Worm (Caenorhabditis elegans) whole organism, L1 larva: ENCODE measurements around the gene Y51H7C.13.
A peak's percentile ranks its signal among the peaks of the same experiment; 100 is the strongest.

Experiments used
- ceh-82 ChIP-seq, 3 experiments: fragments of 150-350 bp in 1 of 3; sonication (generic microtip) in 2 of 3; optimal IDR thresholded peaks; 2 replicates each; lab custom pipeline; 2014 to 2017; ENCODE audit warnings: missing biosample characterization in 3 of 3, missing genetic modification characterization in 3 of 3
- ceh-88 ChIP-seq: fragments of 200-800 bp; sonication (Bioruptor generic); IDR thresholded peaks from 2 replicates; pipeline ENCODE4 v1.3.6; 2022; ENCODE audit warnings: missing genetic modification characterization, missing compliant biosample characterization
- ceh-90 ChIP-seq: sonication (generic microtip); optimal IDR thresholded peaks from 2 replicates; lab custom pipeline; 2016; ENCODE audit warnings: missing genetic modification characterization, missing compliant biosample characterization
- ces-1 ChIP-seq: fragments of 150-350 bp; optimal IDR thresholded peaks from 2 replicates; lab custom pipeline; 2014; ENCODE audit warnings: missing biosample characterization, missing genetic modification reagents, missing genetic modification characterization
- dsc-1 ChIP-seq: sonication (generic microtip); optimal IDR thresholded peaks from 2 replicates; lab custom pipeline; 2016; ENCODE audit warnings: mild to moderate bottlenecking, missing genetic modification characterization, missing compliant biosample characterization
- efl-1 ChIP-seq, 4 experiments: fragments of 150-350 bp; optimal IDR thresholded peaks in 3 of 4; peaks in 1 of 4; 1 replicate in 1 of 4; 2 replicates in 3 of 4; lab custom pipeline; 2014; ENCODE audit warnings: missing biosample characterization in 2 of 4, missing genetic modification characterization in 2 of 4, missing genetic modification reagents in 2 of 4
- efl-3 ChIP-seq: fragments of 200-800 bp; sonication (Bioruptor generic); optimal IDR thresholded peaks from 2 replicates; lab custom pipeline; 2018; ENCODE audit warnings: mild to moderate bottlenecking, missing genetic modification characterization, missing compliant biosample characterization
- egl-27 ChIP-seq, 2 experiments: fragments of 150-350 bp in 1 of 2; sonication (generic microtip); optimal IDR thresholded peaks; 3 replicates each; lab custom pipeline; 2017 to 2018; ENCODE audit warnings: missing biosample characterization in 2 of 2, missing genetic modification characterization in 2 of 2, missing genetic modification reagents in 2 of 2
- elt-2 ChIP-seq: sonication (generic microtip); optimal IDR thresholded peaks from 2 replicates; lab custom pipeline; 2016; ENCODE audit warnings: missing genetic modification characterization, mild to moderate bottlenecking, inconsistent platforms, missing compliant biosample characterization, missing genetic modification reagents
- elt-3 ChIP-seq, 6 experiments: fragments of 150-350 bp in 1 of 6; sonication (generic microtip); optimal IDR thresholded peaks; 2 replicates each; lab custom pipeline; 2017 to 2018; ENCODE audit warnings: missing biosample characterization in 6 of 6, missing genetic modification characterization in 6 of 6, inconsistent platforms in 1 of 6
- fkh-4 ChIP-seq: sonication (generic microtip); optimal IDR thresholded peaks from 2 replicates; lab custom pipeline; 2016; ENCODE audit warnings: missing compliant biosample characterization, missing genetic modification characterization, borderline replicate concordance
- fkh-8 ChIP-seq: sonication (generic microtip); optimal IDR thresholded peaks from 2 replicates; lab custom pipeline; 2016; ENCODE audit warnings: mild to moderate bottlenecking, missing genetic modification characterization, missing compliant biosample characterization
- grh-1 ChIP-seq: fragments of 200-800 bp; sonication (Bioruptor generic); IDR thresholded peaks from 2 replicates; pipeline ENCODE4 v1.3.6; 2022; ENCODE audit warnings: missing genetic modification reagents, missing genetic modification characterization, missing compliant biosample characterization
- hlh-17 ChIP-seq: fragments of 200-800 bp; sonication (Bioruptor generic); optimal IDR thresholded peaks from 2 replicates; lab custom pipeline; 2018; ENCODE audit warnings: missing genetic modification characterization, mild to moderate bottlenecking, missing compliant biosample characterization, moderate library complexity, borderline replicate concordance
- irx-1 ChIP-seq: sonication (generic microtip); optimal IDR thresholded peaks from 2 replicates; lab custom pipeline; 2016; ENCODE audit warnings: missing genetic modification characterization, missing compliant biosample characterization
- lin-15B ChIP-seq: fragments of 150-350 bp; sonication (generic microtip); optimal IDR thresholded peaks from 3 replicates; lab custom pipeline; 2014; ENCODE audit warnings: missing biosample characterization, missing genetic modification characterization
- mep-1 ChIP-seq: fragments of 150-350 bp; optimal IDR thresholded peaks from 2 replicates; lab custom pipeline; 2014; ENCODE audit warnings: missing biosample characterization, missing genetic modification characterization
- nhr-11 ChIP-seq: fragments of 150-350 bp; optimal IDR thresholded peaks from 2 replicates; lab custom pipeline; 2014; ENCODE audit warnings: missing biosample characterization, missing genetic modification characterization
- nhr-12 ChIP-seq: sonication (generic microtip); optimal IDR thresholded peaks from 2 replicates; lab custom pipeline; 2017; ENCODE audit warnings: missing biosample characterization, missing genetic modification characterization
- nhr-237 ChIP-seq: fragments of 150-350 bp; optimal IDR thresholded peaks from 2 replicates; lab custom pipeline; 2014; ENCODE audit warnings: missing biosample characterization, missing genetic modification characterization
- nhr-28 ChIP-seq: fragments of 150-350 bp; optimal IDR thresholded peaks from 2 replicates; lab custom pipeline; 2014; ENCODE audit warnings: missing biosample characterization, missing genetic modification characterization
- nhr-77 ChIP-seq: fragments of 150-350 bp; optimal IDR thresholded peaks from 2 replicates; lab custom pipeline; 2014; ENCODE audit warnings: missing biosample characterization, missing genetic modification characterization
- nhr-84 ChIP-seq: sonication (generic microtip); optimal IDR thresholded peaks from 2 replicates; lab custom pipeline; 2017; ENCODE audit warnings: missing biosample characterization, missing genetic modification characterization
- nhr-85 ChIP-seq: sonication (generic microtip); peaks from one replicate; lab custom pipeline; 2016; ENCODE audit warnings: missing genetic modification characterization, inconsistent platforms, missing compliant biosample characterization
- pax-3 ChIP-seq: fragments of 200-800 bp; sonication (Bioruptor generic); optimal IDR thresholded peaks from 2 replicates; lab custom pipeline; 2018; ENCODE audit warnings: mild to moderate bottlenecking, missing genetic modification characterization, moderate library complexity, missing compliant biosample characterization
- rnt-1 ChIP-seq: sonication (generic microtip); optimal IDR thresholded peaks from 2 replicates; lab custom pipeline; 2016; ENCODE audit warnings: mild to moderate bottlenecking, missing genetic modification characterization, moderate library complexity, missing compliant biosample characterization
- snpc-4 ChIP-seq: fragments of 150-350 bp; optimal IDR thresholded peaks from 2 replicates; lab custom pipeline; 2014; ENCODE audit warnings: missing biosample characterization, missing genetic modification characterization
- snu-23 ChIP-seq: sonication (generic microtip); optimal IDR thresholded peaks from 2 replicates; lab custom pipeline; 2016; ENCODE audit warnings: missing genetic modification characterization, missing compliant biosample characterization
- unc-62 ChIP-seq: fragments of 150-350 bp; optimal IDR thresholded peaks from 2 replicates; lab custom pipeline; 2014; ENCODE audit warnings: missing biosample characterization, missing genetic modification reagents, missing genetic modification characterization
- unc-86 ChIP-seq: sonication (generic microtip); optimal IDR thresholded peaks from 2 replicates; lab custom pipeline; 2016; ENCODE audit warnings: missing genetic modification characterization, missing compliant biosample characterization
- vab-15 ChIP-seq: sonication (generic microtip); optimal IDR thresholded peaks from 2 replicates; lab custom pipeline; 2017; ENCODE audit warnings: missing genotype, mild to moderate bottlenecking, missing genetic modification characterization, missing compliant biosample characterization
- xbp-1 ChIP-seq: sonication (generic microtip); optimal IDR thresholded peaks from 2 replicates; lab custom pipeline; 2016; ENCODE audit warnings: missing genetic modification characterization, missing compliant biosample characterization
- zip-4 ChIP-seq: fragments of 200-800 bp; sonication (Bioruptor generic); optimal IDR thresholded peaks from 2 replicates; lab custom pipeline; 2018; ENCODE audit warnings: mild to moderate bottlenecking, missing genetic modification characterization, moderate library complexity, missing compliant biosample characterization
- ztf-4 ChIP-seq: fragments of 150-350 bp; optimal IDR thresholded peaks from 2 replicates; lab custom pipeline; 2014; ENCODE audit warnings: missing biosample characterization, missing genetic modification characterization

The Y51H7C.13 gene

ce11 chrII:1478522-1478921 lies 12.2 kb upstream of the Y51H7C.13 start:
- no peak for TF ChIP-seq unc-62 (GFP tag; lab: Kevin White, UChicago)
- TF ChIP-seq nhr-77 (tag; lab: Kevin White, UChicago) = no peak
- no peak for TF ChIP-seq zip-4 (GFP tag; lab: Kevin White, UChicago)
- TF ChIP-seq efl-1 (optimal IDR thresholded peaks at IDR 0.05; lab: Kevin White, UChicago) = no peak
- TF ChIP-seq efl-1 (GFP tag; optimal IDR thresholded peaks at IDR 0.05 in 1 of 2; lab: Kevin White, UChicago) = peak in 1 of 2 experiments; percentile 61
- no peak for TF ChIP-seq efl-3
- no peak for TF ChIP-seq hlh-17 (GFP tag; lab: Kevin White, UChicago)
- no peak for TF ChIP-seq nhr-11 (tag; lab: Kevin White, UChicago)
- TF ChIP-seq irx-1 (tag; lab: Kevin White, UChicago) = no peak
- TF ChIP-seq nhr-85 (tag; lab: Kevin White, UChicago) = no peak
- TF ChIP-seq dsc-1 (tag; lab: Kevin White, UChicago) = peak; percentile 20
- no peak for TF ChIP-seq unc-86 (tag; lab: Kevin White, UChicago)
- TF ChIP-seq ceh-88 = no peak
- TF ChIP-seq vab-15 (tag; lab: Kevin White, UChicago) = no peak
- no peak for TF ChIP-seq xbp-1
- no peak for TF ChIP-seq ces-1 (GFP tag; lab: Kevin White, UChicago)
- no peak for TF ChIP-seq nhr-28
- no peak for TF ChIP-seq mep-1 (tag; lab: Kevin White, UChicago)

- no peak for TF ChIP-seq ceh-82 (tag; optimal IDR thresholded peaks at IDR 0.05; lab: Kevin White, UChicago)
- TF ChIP-seq efl-1 (optimal IDR thresholded peaks at IDR 0.05; lab: Kevin White, UChicago) = no peak
- TF ChIP-seq efl-1 (GFP tag; optimal IDR thresholded peaks at IDR 0.05 in 1 of 2; lab: Kevin White, UChicago) = peak in 1 of 2 experiments; percentile 60
These were observed 11.6 kb upstream of the Y51H7C.13 start for ce11 chrII:1477975-1478374.

DNA sequence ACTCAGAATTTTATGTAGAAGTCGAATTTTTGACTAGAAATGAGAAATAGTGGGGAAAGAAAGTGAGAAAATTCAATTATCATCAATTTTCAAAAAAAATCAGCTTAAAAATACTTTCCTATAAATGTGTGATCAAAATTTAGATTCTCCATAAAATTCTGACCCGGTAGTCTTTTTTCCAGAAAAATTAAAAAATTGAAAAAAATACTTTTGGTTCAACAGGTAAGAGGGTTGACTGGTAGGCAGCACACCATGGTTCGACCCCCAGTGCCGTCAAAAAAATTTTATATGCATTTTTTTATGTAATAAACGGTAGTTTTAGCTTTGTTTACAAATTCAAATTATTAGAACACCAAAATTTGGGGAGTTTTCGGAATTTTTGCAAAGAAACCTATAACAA lies 10.9 kb upstream of the Y51H7C.13 start:
- TF ChIP-seq efl-3 (no peak), nhr-77 (tag; lab: Kevin White, UChicago) (no peak), elt-3 (tag; optimal IDR thresholded peaks at IDR 0.05; lab: Kevin White, UChicago) (no peak), pax-3 (tag; lab: Kevin White, UChicago) (no peak), egl-27 (tag; optimal IDR thresholded peaks at IDR 0.05; lab: Kevin White, UChicago) (no peak), dsc-1 (tag; lab: Kevin White, UChicago) (no peak), snu-23 (no peak), snpc-4 (tag; lab: Kevin White, UChicago) (no peak), rnt-1 (tag; lab: Kevin White, UChicago) (no peak), ztf-4 (tag; lab: Kevin White, UChicago) (no peak), elt-2 (tag; lab: Kevin White, UChicago) (no peak)

- TF ChIP-seq hlh-17 (GFP tag; lab: Kevin White, UChicago) (no peak), ceh-90 (no peak), unc-86 (tag; lab: Kevin White, UChicago) (no peak), fkh-4 (tag; lab: Kevin White, UChicago) (no peak), lin-15B (no peak), snu-23 (no peak), nhr-12 (no peak), nhr-84 (tag; lab: Kevin White, UChicago) (no peak), zip-4 (GFP tag; lab: Kevin White, UChicago) (no peak), grh-1 (GFP tag; lab: Robert Waterston, UW) (no peak)
These were observed 9.7 kb upstream of the Y51H7C.13 start for ce11 chrII:1476016-1476415.

- TF ChIP-seq elt-2 (tag; lab: Kevin White, UChicago) (peak; percentile 66), fkh-8 (tag; lab: Kevin White, UChicago) (peak; percentile 22), nhr-237 (no peak)
These were observed 9.0 kb upstream of the Y51H7C.13 start for ce11 chrII:1475328-1475727.
